Fruit fly (Drosophila melanogaster) whole organism, wandering third instar larva: ENCODE results near the gene Osi9.

Experiments
- CG32264 ChIP-seq: fragments of 200-800 bp; sonication (Bioruptor generic); optimal IDR thresholded peaks from 2 replicates; lab custom pipeline; 2016; ENCODE audit warnings: missing biosample characterization, missing genetic modification characterization
- CG9705 ChIP-seq: fragments of 200-800 bp; sonication (Bioruptor generic); optimal IDR thresholded peaks from 2 replicates; lab custom pipeline; 2018; ENCODE audit warnings: missing biosample characterization, mild to moderate bottlenecking, missing genetic modification characterization
- CrebA ChIP-seq: fragments of 200-800 bp; sonication (Bioruptor generic); optimal IDR thresholded peaks from 2 replicates; lab custom pipeline; 2016; ENCODE audit warnings: missing biosample characterization, mild to moderate bottlenecking, missing genetic modification characterization, borderline replicate concordance
- Dfd ChIP-seq: fragments of >200 bp; optimal IDR thresholded peaks from 2 replicates; lab custom pipeline; 2017; ENCODE audit warnings: missing biosample characterization, missing genetic modification characterization
- Dif ChIP-seq: fragments of 200-275, 200-300 bp; sonication (Bioruptor generic); optimal IDR thresholded peaks from 2 replicates; lab custom pipeline; 2018; ENCODE audit warnings: missing biosample characterization, missing genetic modification characterization; ENCODE audit not compliant: partially characterized antibody
- GATAd ChIP-seq: sonication (Bioruptor generic); optimal IDR thresholded peaks from 2 replicates; lab custom pipeline; 2016; ENCODE audit warnings: missing biosample characterization, missing genetic modification characterization
- HLH106 ChIP-seq: fragments of 200-800 bp; optimal IDR thresholded peaks from 3 replicates; lab custom pipeline; 2019; ENCODE audit warnings: missing biosample characterization, mild to moderate bottlenecking, missing genetic modification characterization, moderate library complexity
- Hnf4 ChIP-seq: fragments of 200-800 bp; sonication (Bioruptor generic); optimal IDR thresholded peaks from 2 replicates; lab custom pipeline; 2016; ENCODE audit warnings: missing biosample characterization, mild to moderate bottlenecking, missing genetic modification characterization
- Hr78 ChIP-seq: fragments of >200 bp; optimal IDR thresholded peaks from 2 replicates; lab custom pipeline; 2017; ENCODE audit warnings: missing biosample characterization, missing genetic modification characterization
- Hr83 ChIP-seq: fragments of 200-300 bp; sonication (Bioruptor generic); optimal IDR thresholded peaks from 2 replicates; lab custom pipeline; 2016; ENCODE audit warnings: missing biosample characterization, mild to moderate bottlenecking, missing genetic modification characterization, moderate library complexity; ENCODE audit not compliant: poor library complexity, severe bottlenecking
- Jra ChIP-seq: sonication (Bioruptor generic); optimal IDR thresholded peaks from 2 replicates; lab custom pipeline; 2016; ENCODE audit warnings: missing biosample characterization, missing genetic modification characterization
- OdsH ChIP-seq: fragments of 200-800 bp; sonication (Bioruptor generic); optimal IDR thresholded peaks from 2 replicates; lab custom pipeline; 2016; ENCODE audit warnings: missing biosample characterization, mild to moderate bottlenecking, missing genetic modification characterization
- Sp1 ChIP-seq: fragments of 200-800 bp; sonication (Bioruptor generic); optimal IDR thresholded peaks from 3 replicates; lab custom pipeline; 2019; ENCODE audit warnings: missing biosample characterization, mild to moderate bottlenecking, missing genetic modification characterization, moderate library complexity
- br ChIP-seq: fragments of 200-800 bp; sonication (Bioruptor generic); optimal IDR thresholded peaks from 2 replicates; lab custom pipeline; 2016; ENCODE audit warnings: missing biosample characterization, missing genetic modification characterization
- brk ChIP-seq: fragments of 200-800 bp; sonication (Bioruptor generic); optimal IDR thresholded peaks from 2 replicates; lab custom pipeline; 2016; ENCODE audit warnings: missing biosample characterization, mild to moderate bottlenecking, missing genetic modification characterization
- dl ChIP-seq, 2 experiments: fragments of 175-275, 200-275 bp in 1 of 2; fragments of 200-275 bp in 1 of 2; sonication (Bioruptor generic); optimal IDR thresholded peaks; lab custom pipeline; 2018; ENCODE audit warnings: mild to moderate bottlenecking in 2 of 2, missing biosample characterization in 2 of 2, missing genetic modification characterization in 2 of 2, moderate library complexity in 2 of 2; ENCODE audit not compliant: partially characterized antibody in 2 of 2, insufficient read depth in 1 of 2
- dmrt93B ChIP-seq: fragments of 200-800 bp; sonication (Bioruptor generic); optimal IDR thresholded peaks from 2 replicates; lab custom pipeline; 2018; ENCODE audit warnings: missing biosample characterization, mild to moderate bottlenecking, missing genetic modification characterization
- dsf ChIP-seq: sonication (Bioruptor generic); optimal IDR thresholded peaks from 2 replicates; lab custom pipeline; 2016; ENCODE audit warnings: missing biosample characterization, missing genetic modification characterization, borderline replicate concordance
- foxo ChIP-seq, 2 experiments: fragments of 200-800 bp; sonication (Bioruptor generic); optimal IDR thresholded peaks; 2 replicates in 1 of 2; 3 replicates in 1 of 2; lab custom pipeline; 2016 to 2017; ENCODE audit warnings: missing biosample characterization in 2 of 2, missing genetic modification characterization in 2 of 2
- fru ChIP-seq: fragments of 200-800 bp; sonication (Bioruptor generic); optimal IDR thresholded peaks from 3 replicates; lab custom pipeline; 2016; ENCODE audit warnings: missing biosample characterization, mild to moderate bottlenecking, missing genetic modification characterization
- h ChIP-seq: fragments of 200-800 bp; sonication (Bioruptor generic); optimal IDR thresholded peaks from 3 replicates; lab custom pipeline; 2016; ENCODE audit warnings: missing biosample characterization, mild to moderate bottlenecking, missing genetic modification characterization
- rgr ChIP-seq: fragments of 200-800 bp; sonication (Bioruptor generic); optimal IDR thresholded peaks from 3 replicates; lab custom pipeline; 2016; ENCODE audit warnings: missing biosample characterization, mild to moderate bottlenecking, missing genetic modification characterization
- tai ChIP-seq: sonication (Bioruptor generic); optimal IDR thresholded peaks from 2 replicates; lab custom pipeline; 2016; ENCODE audit warnings: missing biosample characterization, missing genetic modification characterization
- usp ChIP-seq: fragments of >200 bp; optimal IDR thresholded peaks from 2 replicates; lab custom pipeline; 2017; ENCODE audit warnings: missing biosample characterization, missing genetic modification characterization
- woc ChIP-seq: sonication (Bioruptor generic); optimal IDR thresholded peaks from 2 replicates; lab custom pipeline; 2016; ENCODE audit warnings: missing biosample characterization, mild to moderate bottlenecking, missing genetic modification characterization

Osi9 gene

DNA sequence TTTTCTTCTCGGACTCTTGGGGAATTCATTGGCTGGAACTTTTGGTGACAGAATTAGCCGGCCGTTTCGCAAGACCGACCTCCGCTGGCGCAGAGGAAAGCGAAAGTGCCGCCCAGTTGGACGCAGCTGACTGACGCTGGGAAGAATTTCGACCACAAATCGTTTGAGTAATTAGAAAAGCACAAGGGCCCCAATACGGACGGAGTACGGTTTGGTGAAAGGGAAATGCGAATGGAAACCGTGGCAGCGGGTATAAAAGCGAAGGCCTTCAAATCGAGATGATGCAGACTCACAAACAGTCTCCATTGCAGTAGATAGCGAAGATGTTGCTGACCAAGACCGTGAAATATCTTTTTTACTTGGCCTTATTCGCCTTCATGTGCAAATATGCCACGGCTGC is 44.9 kb downstream of the Osi9 start, which contains the start of gene Osi16:
TSS of gene Osi16 (plus strand) at position 301 of the 400 bp plus-strand sequence.
- TF ChIP-seq CG9705 (GFP tag; lab: Kevin White, UChicago) (no peak), CG32264 (GFP tag; lab: Kevin White, UChicago) (no peak), OdsH (no peak), foxo (GFP tag; optimal IDR thresholded peaks at IDR 0.05; lab: Kevin White, UChicago) (no peak), CrebA (no peak), HLH106 (tag; lab: Kevin White, UChicago) (no peak), Jra (no peak), tai (GFP tag; lab: Kevin White, UChicago) (no peak), woc (GFP tag; lab: Kevin White, UChicago) (no peak), Dif (no peak), Dfd (GFP tag; lab: Kevin White, UChicago) (no peak), dl (GFP tag; optimal IDR thresholded peaks at IDR 0.05; lab: Kevin White, UChicago; ENCODE audit: insufficient read depth in 1 of 2, partially characterized antibody in 2 of 2) (no peak), fru (no peak), Hr83 (GFP tag; lab: Kevin White, UChicago) (no peak)

DNA sequence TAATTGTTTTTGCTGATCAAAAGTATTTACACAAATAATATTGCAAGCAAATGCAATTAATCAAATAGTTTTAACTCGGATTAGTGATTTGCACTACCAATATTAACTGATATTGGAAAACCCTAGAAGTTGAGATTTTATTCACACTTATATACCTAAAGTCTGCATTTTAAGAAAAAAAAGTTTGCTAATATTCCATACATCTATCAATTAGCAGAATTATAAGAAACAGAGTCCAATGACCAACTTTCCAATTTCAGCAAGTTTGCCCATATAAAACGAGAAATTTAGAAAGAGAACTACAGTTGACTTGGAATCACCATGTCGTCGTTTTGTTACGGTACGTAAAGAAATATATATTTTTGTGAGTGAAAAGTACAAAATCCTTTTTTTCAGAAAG is 46.6 kb downstream of the Osi9 start, which contains the start of gene CG46026:
TSS of gene CG46026 (plus strand) at position 301 of the 400 bp plus-strand sequence.
- TF ChIP-seq br = no peak
- TF ChIP-seq dsf = no peak
- TF ChIP-seq Sp1 (GFP tag; lab: Kevin White, UChicago) = no peak
- no peak for TF ChIP-seq Hnf4 (GFP tag; lab: Kevin White, UChicago)
- TF ChIP-seq GATAd (GFP tag; lab: Kevin White, UChicago) = no peak
- TF ChIP-seq Hr83 (GFP tag; lab: Kevin White, UChicago) = no peak
- TF ChIP-seq usp (GFP tag; lab: Kevin White, UChicago) = no peak
- no peak for TF ChIP-seq HLH106 (tag; lab: Kevin White, UChicago)
- TF ChIP-seq Hr78 (GFP tag; lab: Kevin White, UChicago) = no peak
- TF ChIP-seq CrebA = no peak
- no peak for TF ChIP-seq brk (GFP tag; lab: Kevin White, UChicago)
- TF ChIP-seq dmrt93B (GFP tag; lab: Kevin White, UChicago) = no peak
- TF ChIP-seq Jra = no peak
- no peak for TF ChIP-seq CG32264 (GFP tag; lab: Kevin White, UChicago)
- no peak for TF ChIP-seq CG9705 (GFP tag; lab: Kevin White, UChicago)

DNA sequence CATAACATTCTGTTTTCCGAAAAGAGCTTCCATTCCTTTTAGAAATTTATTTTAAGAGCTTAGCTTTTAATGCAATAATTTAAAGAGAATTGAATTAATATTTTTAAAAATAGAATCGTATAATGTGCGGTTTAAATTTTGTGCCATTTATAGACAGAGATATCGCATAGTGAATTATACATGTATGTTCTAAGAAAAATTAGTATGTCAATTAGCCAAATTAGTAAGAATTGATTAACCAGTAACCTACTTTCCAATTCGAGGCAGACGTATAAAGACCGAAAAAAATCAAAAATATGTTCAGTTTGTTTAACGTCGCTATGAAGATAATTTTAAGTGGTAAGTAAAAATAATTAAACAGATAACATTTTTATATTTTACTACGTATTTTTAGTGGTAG is 49.7 kb downstream of the Osi9 start, which contains the start of gene CG31560:
TSS of gene CG31560 (plus strand) at position 301 of the 400 bp plus-strand sequence.
- TF ChIP-seq h = no peak
- TF ChIP-seq rgr (GFP tag; lab: Kevin White, UChicago) = no peak
